Worm (Caenorhabditis elegans): ENCODE measurements around the gene ugt-39.

ugt-39 gene

DNA sequence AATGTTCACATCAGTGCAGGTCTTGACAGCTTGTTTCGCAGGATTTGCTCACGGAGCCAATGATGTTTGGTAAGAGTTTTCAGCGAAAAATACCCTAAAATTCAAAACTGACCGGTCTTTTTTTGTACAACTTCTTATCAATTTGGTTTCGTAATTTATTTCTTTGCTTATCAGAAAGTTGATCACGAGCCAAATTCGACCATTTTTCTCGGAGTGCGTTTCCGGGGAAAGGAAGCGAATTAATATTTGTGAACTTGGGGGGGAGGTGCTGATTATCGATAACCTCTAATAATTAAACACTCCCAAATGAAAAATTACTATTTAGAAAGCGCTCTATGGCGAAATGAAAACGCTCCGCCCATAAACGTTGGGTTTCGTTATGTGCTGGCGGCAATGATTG, 29.7 kb downstream of the ugt-39 start:
- TF ChIP-seq med-1 (GFP tag; optimal IDR thresholded peaks at IDR 0.05; ENCODE audit: insufficient read depth) (no peak), ztf-29 (GFP tag; IDR thresholded peaks at IDR 0.05) (no peak), ztf-23 (GFP tag; IDR thresholded peaks at IDR 0.05) (no peak)

DNA sequence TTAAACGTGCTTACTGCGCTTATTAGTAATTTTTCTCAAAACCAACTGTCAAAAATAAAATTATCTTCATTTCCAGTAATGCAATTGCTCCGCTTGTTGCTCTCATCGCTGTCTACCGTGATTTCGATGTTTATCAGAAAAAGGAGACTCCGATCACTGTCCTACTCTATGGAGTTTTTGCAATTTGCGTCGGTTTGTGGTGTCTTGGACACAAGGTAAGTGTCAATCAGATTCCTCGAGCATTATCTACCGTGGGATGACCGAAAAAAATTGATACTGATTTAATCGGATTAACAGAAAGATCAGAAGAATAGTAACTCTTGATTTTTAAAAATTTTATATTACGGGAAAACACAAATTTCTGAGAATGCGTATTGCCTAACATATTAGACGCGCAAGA, 30.4 kb downstream of the ugt-39 start:
- TF ChIP-seq ref-1 (GFP tag; conservative IDR thresholded peaks at IDR 0.05): no peak
- no peak for TF ChIP-seq klf-2 (GFP tag; conservative IDR thresholded peaks at IDR 0.05)
- TF ChIP-seq med-1 (GFP tag; optimal IDR thresholded peaks at IDR 0.05; ENCODE audit: insufficient read depth): no peak
- TF ChIP-seq flt-1 (GFP tag; IDR thresholded peaks at IDR 0.05): no peak
- no peak for TF ChIP-seq ztf-29 (GFP tag; IDR thresholded peaks at IDR 0.05)
- TF ChIP-seq ztf-23 (GFP tag; IDR thresholded peaks at IDR 0.05): no peak
- no peak for TF ChIP-seq tab-1 (GFP tag; IDR thresholded peaks at IDR 0.05)
- TF ChIP-seq T22C8.4 (GFP tag; IDR thresholded peaks at IDR 0.05): no peak
- no peak for TF ChIP-seq cog-1 (tag; optimal IDR thresholded peaks at IDR 0.05)

DNA sequence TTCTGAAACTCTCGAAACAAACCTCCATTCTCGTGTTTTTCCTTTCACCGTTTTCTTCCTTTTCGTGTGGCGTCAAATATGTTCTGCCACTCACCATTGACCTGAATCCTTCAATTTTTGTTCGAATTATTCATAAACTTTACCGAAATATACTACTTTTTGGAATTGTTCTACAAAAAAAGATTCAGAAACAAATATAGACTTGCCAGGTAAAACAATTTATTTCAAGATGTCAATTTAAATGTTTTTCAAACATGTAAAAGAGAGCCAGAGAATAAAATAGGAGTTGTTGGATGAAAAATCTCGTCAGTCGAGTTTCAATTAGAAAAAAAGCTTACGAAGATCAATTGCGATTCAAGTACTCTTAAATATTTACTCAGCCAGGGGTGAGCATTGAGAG, 36.6 kb downstream of the ugt-39 start, which contains the start of gene F09G2.8:
F09G2.8 (minus strand) TSS at position 101 of the 400 bp plus-strand sequence.
- no peak for TF ChIP-seq klf-2 (GFP tag; conservative IDR thresholded peaks at IDR 0.05)
- no peak for TF ChIP-seq ref-1 (GFP tag; conservative IDR thresholded peaks at IDR 0.05)
- no peak for TF ChIP-seq tab-1 (GFP tag; IDR thresholded peaks at IDR 0.05)
- TF ChIP-seq flt-1 (GFP tag; IDR thresholded peaks at IDR 0.05): no peak
- TF ChIP-seq med-1 (GFP tag; optimal IDR thresholded peaks at IDR 0.05; ENCODE audit: insufficient read depth): no peak

DNA sequence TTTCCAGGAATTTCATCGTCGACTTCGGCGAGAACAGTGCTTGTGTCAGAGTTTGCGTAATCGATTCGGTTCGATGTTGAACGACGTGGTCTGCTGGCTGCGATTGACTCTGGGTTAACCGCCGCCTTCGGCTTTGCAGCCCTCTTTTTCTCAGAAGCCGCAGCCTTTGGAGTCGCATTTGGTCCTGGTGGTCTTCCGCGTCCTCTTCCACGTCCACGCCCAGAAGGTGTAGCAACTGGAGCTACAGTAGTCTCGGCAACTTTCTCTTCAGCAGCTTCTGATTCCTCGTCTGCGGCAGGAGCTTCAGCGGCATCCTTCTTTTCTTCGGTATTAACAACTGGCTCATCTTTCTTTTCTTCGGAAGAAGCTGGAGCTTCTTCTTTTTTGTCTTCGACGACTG, 37.9 kb downstream of the ugt-39 start:
- no peak for TF ChIP-seq tab-1 (GFP tag; IDR thresholded peaks at IDR 0.05)
- no peak for TF ChIP-seq T22C8.4 (GFP tag; IDR thresholded peaks at IDR 0.05)
- no peak for TF ChIP-seq klf-2 (GFP tag; conservative IDR thresholded peaks at IDR 0.05)
- TF ChIP-seq ztf-23 (GFP tag; IDR thresholded peaks at IDR 0.05): no peak
- no peak for TF ChIP-seq cog-1 (tag; optimal IDR thresholded peaks at IDR 0.05)
- no peak for TF ChIP-seq flt-1 (GFP tag; IDR thresholded peaks at IDR 0.05)
- TF ChIP-seq ztf-29 (GFP tag; IDR thresholded peaks at IDR 0.05): no peak
- TF ChIP-seq med-1 (GFP tag; optimal IDR thresholded peaks at IDR 0.05; ENCODE audit: insufficient read depth): no peak
- TF ChIP-seq ref-1 (GFP tag; conservative IDR thresholded peaks at IDR 0.05): no peak

DNA sequence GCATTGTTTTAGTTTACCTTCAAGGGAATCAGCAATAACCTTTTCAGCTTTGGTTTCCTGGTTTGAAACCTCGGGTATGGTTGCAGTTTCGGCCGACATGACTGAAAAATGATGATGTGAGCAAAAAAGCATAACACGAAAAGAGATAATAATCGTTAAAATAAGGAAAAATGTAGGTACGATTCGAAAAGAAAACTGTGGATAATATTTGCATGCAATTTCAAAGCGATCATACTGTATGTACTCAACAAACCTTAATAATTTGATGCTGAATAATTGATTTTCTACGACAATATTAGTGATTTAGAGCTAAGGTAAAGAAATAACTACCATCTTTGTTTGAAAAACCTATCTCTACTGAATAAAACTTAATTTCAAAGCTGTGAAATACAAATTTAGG, 39.1 kb downstream of the ugt-39 start, which contains the start of gene attf-2:
attf-2 (minus strand) TSS at position 101 of the 400 bp plus-strand sequence.
- TF ChIP-seq tab-1 (GFP tag; IDR thresholded peaks at IDR 0.05) (no peak), ztf-29 (GFP tag; IDR thresholded peaks at IDR 0.05) (no peak), ref-1 (GFP tag; conservative IDR thresholded peaks at IDR 0.05) (no peak), ztf-23 (GFP tag; IDR thresholded peaks at IDR 0.05) (no peak), klf-2 (GFP tag; conservative IDR thresholded peaks at IDR 0.05) (no peak), med-1 (GFP tag; optimal IDR thresholded peaks at IDR 0.05; ENCODE audit: insufficient read depth) (no peak), cog-1 (tag; optimal IDR thresholded peaks at IDR 0.05) (no peak), flt-1 (GFP tag; IDR thresholded peaks at IDR 0.05) (no peak), T22C8.4 (GFP tag; IDR thresholded peaks at IDR 0.05) (no peak)

DNA sequence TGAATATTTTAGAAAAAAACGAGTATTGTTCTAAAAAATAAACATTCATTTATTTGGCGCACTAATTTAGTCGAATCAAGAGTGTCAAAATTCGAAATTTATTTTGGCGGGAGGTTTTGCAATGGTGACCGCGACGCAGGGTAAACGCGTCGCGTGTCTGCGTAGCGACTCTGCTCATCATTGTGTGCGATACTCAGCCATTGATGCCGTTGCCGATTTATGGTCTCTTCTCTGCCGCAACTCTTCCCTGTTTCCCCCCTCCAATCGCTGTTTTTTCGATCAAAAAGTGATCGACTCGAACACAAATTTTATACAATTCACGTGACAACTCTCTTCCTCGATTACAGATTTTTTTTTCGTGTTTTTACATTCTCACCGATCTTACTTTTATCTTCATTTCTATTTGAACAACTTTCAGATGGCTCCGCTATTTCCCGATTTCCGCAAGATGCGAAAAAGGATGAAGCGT, 39.6 kb downstream of the ugt-39 start, which contains the start of gene F09G2.2:
F09G2.2 (plus strand) TSS at position 419 of the 469 bp plus-strand sequence.
- TF ChIP-seq med-1 (GFP tag; optimal IDR thresholded peaks at IDR 0.05; ENCODE audit: insufficient read depth) (no peak), ztf-29 (GFP tag; IDR thresholded peaks at IDR 0.05) (no peak), cog-1 (tag; optimal IDR thresholded peaks at IDR 0.05) (peak; percentile 43), ztf-23 (GFP tag; IDR thresholded peaks at IDR 0.05) (no peak), klf-2 (GFP tag; conservative IDR thresholded peaks at IDR 0.05) (no peak), tab-1 (GFP tag; IDR thresholded peaks at IDR 0.05) (no peak), flt-1 (GFP tag; IDR thresholded peaks at IDR 0.05) (peak; percentile 72)

DNA sequence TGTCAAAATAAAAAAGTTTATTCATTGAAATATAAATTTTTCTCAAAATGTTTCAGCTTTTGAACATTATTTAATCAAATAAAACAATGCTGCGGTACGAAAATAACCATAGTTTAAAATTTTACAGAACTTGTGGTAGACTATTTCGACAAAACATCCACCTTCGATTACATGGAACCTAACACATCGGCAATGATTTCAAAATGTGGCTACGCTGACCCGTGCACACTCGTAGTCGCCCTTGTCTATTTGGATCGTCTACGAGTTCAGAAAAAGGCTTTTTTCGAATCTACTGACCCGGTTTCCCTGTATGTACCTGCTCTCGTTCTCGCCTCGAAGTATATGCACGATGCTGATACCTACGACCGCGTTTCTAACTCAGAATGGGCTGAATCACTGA, 40.1 kb downstream of the ugt-39 start:
- TF ChIP-seq cog-1 (tag; optimal IDR thresholded peaks at IDR 0.05) (no peak), flt-1 (GFP tag; IDR thresholded peaks at IDR 0.05) (no peak), ztf-23 (GFP tag; IDR thresholded peaks at IDR 0.05) (no peak), tab-1 (GFP tag; IDR thresholded peaks at IDR 0.05) (no peak), ref-1 (GFP tag; conservative IDR thresholded peaks at IDR 0.05) (no peak), klf-2 (GFP tag; conservative IDR thresholded peaks at IDR 0.05) (no peak), T22C8.4 (GFP tag; IDR thresholded peaks at IDR 0.05) (no peak), ztf-29 (GFP tag; IDR thresholded peaks at IDR 0.05) (no peak), med-1 (GFP tag; optimal IDR thresholded peaks at IDR 0.05; ENCODE audit: insufficient read depth) (no peak)

DNA sequence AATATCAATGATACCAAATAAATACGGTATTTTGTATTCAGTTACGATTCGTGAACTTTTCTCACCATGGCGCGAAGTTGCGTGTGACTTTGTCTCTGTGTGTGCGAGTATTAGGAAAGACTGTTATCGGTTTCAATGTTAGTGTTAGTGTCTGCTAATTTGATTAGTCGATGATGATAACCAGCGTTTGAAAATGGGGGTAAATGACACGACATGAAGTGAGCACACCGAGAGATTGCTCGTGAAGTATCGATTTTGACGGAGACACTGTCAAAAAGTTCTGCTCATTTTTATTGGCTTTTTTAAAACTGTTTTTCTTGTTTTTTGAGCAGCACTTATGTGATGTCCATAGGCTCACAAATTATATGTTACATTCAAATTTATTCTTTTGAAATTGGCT, 41.5 kb downstream of the ugt-39 start:
- TF ChIP-seq T22C8.4 (GFP tag; IDR thresholded peaks at IDR 0.05) (no peak), ztf-23 (GFP tag; IDR thresholded peaks at IDR 0.05) (no peak), klf-2 (GFP tag; conservative IDR thresholded peaks at IDR 0.05) (no peak), flt-1 (GFP tag; IDR thresholded peaks at IDR 0.05) (no peak), med-1 (GFP tag; optimal IDR thresholded peaks at IDR 0.05; ENCODE audit: insufficient read depth) (no peak), ztf-29 (GFP tag; IDR thresholded peaks at IDR 0.05) (no peak), tab-1 (GFP tag; IDR thresholded peaks at IDR 0.05) (no peak), cog-1 (tag; optimal IDR thresholded peaks at IDR 0.05) (no peak), ref-1 (GFP tag; conservative IDR thresholded peaks at IDR 0.05) (no peak)

DNA sequence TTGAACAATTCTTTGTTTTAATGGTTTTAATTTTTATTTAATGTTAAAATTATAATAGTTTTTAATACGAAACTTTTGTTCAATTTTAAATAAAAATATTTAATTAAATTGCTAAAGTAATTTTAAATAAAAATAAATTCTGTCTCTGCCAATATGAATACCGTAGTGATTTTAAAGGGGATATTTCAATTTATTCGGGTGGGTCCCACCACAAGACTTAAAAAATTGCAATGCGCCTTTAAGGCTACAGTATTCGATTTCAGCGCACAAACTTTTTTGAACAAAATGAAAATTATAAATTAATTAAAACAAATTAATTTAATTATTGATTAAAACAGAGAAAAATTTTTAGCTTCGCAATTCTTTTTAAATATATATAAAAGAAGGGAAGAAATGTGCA, 42.1 kb downstream of the ugt-39 start:
- TF ChIP-seq ztf-29 (GFP tag; IDR thresholded peaks at IDR 0.05): no peak
- no peak for TF ChIP-seq klf-2 (GFP tag; conservative IDR thresholded peaks at IDR 0.05)
- TF ChIP-seq cog-1 (tag; optimal IDR thresholded peaks at IDR 0.05): no peak
- no peak for TF ChIP-seq med-1 (GFP tag; optimal IDR thresholded peaks at IDR 0.05; ENCODE audit: insufficient read depth)
- TF ChIP-seq flt-1 (GFP tag; IDR thresholded peaks at IDR 0.05): no peak
- TF ChIP-seq ztf-23 (GFP tag; IDR thresholded peaks at IDR 0.05): no peak
- no peak for TF ChIP-seq ref-1 (GFP tag; conservative IDR thresholded peaks at IDR 0.05)

DNA sequence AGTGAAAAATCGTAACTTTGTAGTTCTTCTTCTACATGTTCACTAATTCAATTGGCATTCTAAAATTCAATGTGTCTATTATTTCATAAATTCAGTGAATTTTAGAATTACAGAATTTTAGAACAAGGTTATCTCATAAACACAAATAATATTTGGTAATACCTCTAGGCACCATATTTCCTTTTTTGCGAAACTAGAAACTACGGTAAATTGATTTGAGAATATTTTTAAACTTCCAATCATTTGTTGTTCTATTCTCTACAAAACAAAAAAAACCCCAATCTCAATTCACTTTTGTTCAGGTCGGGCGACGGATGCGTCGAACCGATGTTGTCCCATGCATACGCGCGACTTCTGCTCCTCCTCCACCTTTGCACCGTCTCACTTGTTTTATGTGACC, 43.0 kb downstream of the ugt-39 start, which contains the start of gene F09G2.1:
F09G2.1 (plus strand) TSS at position 301 of the 400 bp plus-strand sequence.
- TF ChIP-seq klf-2 (GFP tag; conservative IDR thresholded peaks at IDR 0.05) (no peak), flt-1 (GFP tag; IDR thresholded peaks at IDR 0.05) (no peak), ztf-23 (GFP tag; IDR thresholded peaks at IDR 0.05) (no peak), cog-1 (tag; optimal IDR thresholded peaks at IDR 0.05) (no peak), T22C8.4 (GFP tag; IDR thresholded peaks at IDR 0.05) (no peak), ref-1 (GFP tag; conservative IDR thresholded peaks at IDR 0.05) (no peak), tab-1 (GFP tag; IDR thresholded peaks at IDR 0.05) (no peak), ztf-29 (GFP tag; IDR thresholded peaks at IDR 0.05) (no peak), med-1 (GFP tag; optimal IDR thresholded peaks at IDR 0.05; ENCODE audit: insufficient read depth) (no peak)
